Fruit fly (Drosophila melanogaster): ENCODE results near the gene rdhB.

Gene rdhB

dm6 chr3R:22368077-22368776, 16.7 kb downstream of the rdhB start (continued):
- TF ChIP-seq achi (GFP tag; optimal IDR thresholded peaks at IDR 0.05) (no peak), Eip75B (GFP tag; optimal IDR thresholded peaks at IDR 0.05) (no peak), CG6276 (GFP tag; optimal IDR thresholded peaks at IDR 0.05) (no peak), Hr38 (GFP tag; optimal IDR thresholded peaks at IDR 0.05) (no peak), Ets21C (GFP tag; optimal IDR thresholded peaks at IDR 0.05) (no peak), vri (GFP tag; optimal IDR thresholded peaks at IDR 0.05) (peak; percentile 83), CG8632 (GFP tag; optimal IDR thresholded peaks at IDR 0.05) (no peak), CG15336 (GFP tag; IDR thresholded peaks at IDR 0.05) (peak; percentile 33; the same call in 1 of the 2 replicates), CG11762 (GFP tag; optimal IDR thresholded peaks at IDR 0.05; ENCODE audit: insufficient read depth) (peak; percentile 1), dsx (GFP tag; optimal IDR thresholded peaks at IDR 0.05; ENCODE audit: poor library complexity, severe bottlenecking) (no peak), dac (GFP tag; optimal IDR thresholded peaks at IDR 0.05) (no peak)

DNA sequence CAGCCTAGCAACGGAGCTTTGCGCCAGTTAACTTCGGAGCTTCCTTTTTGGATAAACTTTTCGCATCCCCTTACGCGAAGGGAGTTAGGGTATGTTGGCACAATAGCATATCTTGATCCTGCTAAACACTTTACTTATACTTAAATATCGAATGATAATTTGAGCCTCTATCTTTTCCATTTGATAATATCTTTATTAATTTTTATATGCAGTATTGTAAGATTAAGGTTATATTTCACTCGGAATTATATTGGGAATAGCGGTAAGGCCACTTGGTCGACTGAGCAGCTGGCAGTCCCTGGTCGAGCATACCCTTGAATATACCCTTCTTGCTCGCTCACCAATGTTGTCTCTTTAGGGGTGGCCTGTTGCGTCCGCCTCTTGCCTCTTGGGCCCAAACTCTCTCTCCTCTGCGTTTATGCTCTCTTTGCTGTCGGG, 17.3 kb downstream of the rdhB start:
- peak; percentile 46 for TF ChIP-seq CG31627 (GFP tag; optimal IDR thresholded peaks at IDR 0.05)
- TF ChIP-seq CG6276 (GFP tag; optimal IDR thresholded peaks at IDR 0.05): no peak
- no peak for TF ChIP-seq Ets21C (GFP tag; optimal IDR thresholded peaks at IDR 0.05)
- TF ChIP-seq vri (GFP tag; optimal IDR thresholded peaks at IDR 0.05): peak; percentile 2
- TF ChIP-seq CG8632 (GFP tag; optimal IDR thresholded peaks at IDR 0.05): peak; percentile 52
- peak; percentile 53 for TF ChIP-seq CG34406 (GFP tag; optimal IDR thresholded peaks at IDR 0.05)
- peak; percentile 74 for TF ChIP-seq Sox102F (GFP tag; optimal IDR thresholded peaks at IDR 0.05)
- TF ChIP-seq pdm3 (GFP tag; optimal IDR thresholded peaks at IDR 0.05): no peak
- TF ChIP-seq esn (GFP tag; optimal IDR thresholded peaks at IDR 0.05): peak; percentile 75
- peak; percentile 66 for TF ChIP-seq Met (GFP tag; optimal IDR thresholded peaks at IDR 0.05)
- peak; percentile 60 for TF ChIP-seq CG3919 (GFP tag; optimal IDR thresholded peaks at IDR 0.05)
- peak; percentile 68 for TF ChIP-seq OdsH (GFP tag; optimal IDR thresholded peaks at IDR 0.05)
- TF ChIP-seq CG10669 (GFP tag; optimal IDR thresholded peaks at IDR 0.05): peak; percentile 39
- TF ChIP-seq spab (GFP tag; optimal IDR thresholded peaks at IDR 0.05): peak; percentile 43
- peak; percentile 79 for TF ChIP-seq CG11294 (GFP tag; IDR thresholded peaks at IDR 0.05)
- TF ChIP-seq CG9139 (GFP tag; optimal IDR thresholded peaks at IDR 0.05): no peak
- TF ChIP-seq CG8319 (GFP tag; optimal IDR thresholded peaks at IDR 0.05): peak; percentile 48
- TF ChIP-seq CG1621 (tag; optimal IDR thresholded peaks at IDR 0.05): no peak
- TF ChIP-seq Hr39 (GFP tag; optimal IDR thresholded peaks at IDR 0.05): peak; percentile 37
- peak; percentile 51 for TF ChIP-seq lz (GFP tag; optimal IDR thresholded peaks at IDR 0.05)
- TF ChIP-seq CG3032 (tag; optimal IDR thresholded peaks at IDR 0.05): peak; percentile 39
- TF ChIP-seq fd59A (GFP tag; optimal IDR thresholded peaks at IDR 0.05): peak; percentile 44
- peak; percentile 56 for TF ChIP-seq CG6792 (GFP tag; optimal IDR thresholded peaks at IDR 0.05)
- peak; percentile 13 for TF ChIP-seq CG11762 (GFP tag; optimal IDR thresholded peaks at IDR 0.05; ENCODE audit: insufficient read depth)
- TF ChIP-seq fkh (GFP tag; optimal IDR thresholded peaks at IDR 0.05): peak; percentile 54
- TF ChIP-seq topi (GFP tag; optimal IDR thresholded peaks at IDR 0.05): peak; percentile 43
- peak; percentile 5 for TF ChIP-seq dsx (GFP tag; optimal IDR thresholded peaks at IDR 0.05; ENCODE audit: poor library complexity, severe bottlenecking)
- TF ChIP-seq Eip78C (GFP tag): peak; percentile 89
- TF ChIP-seq CG32006 (GFP tag; optimal IDR thresholded peaks at IDR 0.05): peak; percentile 67
- peak; percentile 23 for TF ChIP-seq CG7368 (GFP tag; optimal IDR thresholded peaks at IDR 0.05)
- TF ChIP-seq Gug (GFP tag; IDR thresholded peaks at IDR 0.05): peak; percentile 61
- TF ChIP-seq Smox (GFP tag; optimal IDR thresholded peaks at IDR 0.05): no peak
- TF ChIP-seq acj6 (GFP tag; optimal IDR thresholded peaks at IDR 0.05): peak; percentile 72
- peak; percentile 62 for TF ChIP-seq CG6163 (GFP tag; IDR thresholded peaks at IDR 0.05)
- TF ChIP-seq Hr4 (GFP tag; optimal IDR thresholded peaks at IDR 0.05): peak; percentile 54
- no peak for TF ChIP-seq CG6808 (GFP tag; optimal IDR thresholded peaks at IDR 0.05)
- TF ChIP-seq CG15336 (GFP tag; IDR thresholded peaks at IDR 0.05): peak; percentile 82
- TF ChIP-seq CG8119 (GFP tag; IDR thresholded peaks at IDR 0.05): peak; percentile 79
- peak; percentile 53 for TF ChIP-seq Lpt (GFP tag; optimal IDR thresholded peaks at IDR 0.05)
- TF ChIP-seq achi (GFP tag; optimal IDR thresholded peaks at IDR 0.05): peak; percentile 58
- TF ChIP-seq Sox15 (GFP tag; optimal IDR thresholded peaks at IDR 0.05): no peak
- peak; percentile 89 for TF ChIP-seq eg (GFP tag; IDR thresholded peaks at IDR 0.05)
- TF ChIP-seq CG16779 (tag; optimal IDR thresholded peaks at IDR 0.05): no peak
- TF ChIP-seq ss (GFP tag; optimal IDR thresholded peaks at IDR 0.05): no peak

All from whole organism, prepupa.